Fruit fly (Drosophila melanogaster) whole organism, prepupa: ENCODE data around the gene Calr.

ENCODE experiments used
- Blimp-1 ChIP-seq: fragments of 200-800 bp; sonication (Bioruptor generic); optimal IDR thresholded peaks from 3 replicates; lab custom pipeline; 2017; ENCODE audit warnings: missing biosample characterization, missing genetic modification characterization, mild to moderate bottlenecking, moderate library complexity, missing genetic modification reagents
- CG10631 ChIP-seq: fragments of 200-800 bp; sonication (Bioruptor generic); optimal IDR thresholded peaks from 2 replicates; lab custom pipeline; 2016; ENCODE audit warnings: missing biosample characterization, missing genetic modification characterization
- CG10669 ChIP-seq: fragments of 200-800 bp; sonication (Bioruptor generic); optimal IDR thresholded peaks from 3 replicates; lab custom pipeline; 2018; ENCODE audit warnings: missing biosample characterization, mild to moderate bottlenecking, missing genetic modification characterization, moderate library complexity
- CG11294 ChIP-seq: fragments of 200-800 bp; sonication (Bioruptor generic); IDR thresholded peaks from 2 replicates; pipeline ENCODE4 v1.3.6; 2022; ENCODE audit warnings: missing biosample characterization, missing genetic modification characterization
- CG11762 ChIP-seq: fragments of 200-800 bp; sonication (Bioruptor generic); optimal IDR thresholded peaks from 3 replicates; lab custom pipeline; 2016; ENCODE audit warnings: missing biosample characterization, missing genetic modification characterization; ENCODE audit not compliant: insufficient read depth
- CG11902 ChIP-seq: fragments of 200-800 bp; sonication (Bioruptor generic); optimal IDR thresholded peaks from 3 replicates; lab custom pipeline; 2016; ENCODE audit warnings: missing biosample characterization, missing genetic modification characterization
- CG15336 ChIP-seq: fragments of 200-800 bp; sonication (Bioruptor generic); IDR thresholded peaks from 2 replicates; pipeline ENCODE4 v1.3.6; 2022; ENCODE audit warnings: missing biosample characterization, missing genetic modification characterization
- CG16779 ChIP-seq: fragments of 200-800 bp; sonication (Bioruptor generic); optimal IDR thresholded peaks from 3 replicates; lab custom pipeline; 2017; ENCODE audit warnings: missing biosample characterization, mild to moderate bottlenecking, missing genetic modification characterization
- CG3032 ChIP-seq: fragments of 200-800 bp; optimal IDR thresholded peaks from 2 replicates; lab custom pipeline; 2019; ENCODE audit warnings: missing biosample characterization, mild to moderate bottlenecking, missing genetic modification characterization, moderate library complexity
- CG31627 ChIP-seq: fragments of 200-800 bp; sonication (Bioruptor generic); optimal IDR thresholded peaks from 3 replicates; lab custom pipeline; 2016; ENCODE audit warnings: missing biosample characterization, missing genetic modification characterization
- CG32006 ChIP-seq: fragments of 200-800 bp; sonication (Bioruptor generic); optimal IDR thresholded peaks from 3 replicates; lab custom pipeline; 2017; ENCODE audit warnings: missing biosample characterization, mild to moderate bottlenecking, missing genetic modification characterization
- CG3919 ChIP-seq: fragments of 200-800 bp; sonication (Bioruptor generic); optimal IDR thresholded peaks from 3 replicates; lab custom pipeline; 2016; ENCODE audit warnings: missing biosample characterization, missing genetic modification characterization
- CG4318 ChIP-seq: fragments of 200-800 bp; sonication (Bioruptor generic); optimal IDR thresholded peaks from 3 replicates; lab custom pipeline; 2017; ENCODE audit warnings: missing biosample characterization, mild to moderate bottlenecking, missing genetic modification characterization
- CG6276 ChIP-seq: fragments of 200-800 bp; sonication (Bioruptor generic); optimal IDR thresholded peaks from 2 replicates; lab custom pipeline; 2017; ENCODE audit warnings: missing biosample characterization, mild to moderate bottlenecking, missing genetic modification characterization
- CG6792 ChIP-seq: fragments of 200-800 bp; sonication (Bioruptor generic); optimal IDR thresholded peaks from 3 replicates; lab custom pipeline; 2016; ENCODE audit warnings: missing biosample characterization, missing genetic modification characterization
- CG6808 ChIP-seq: fragments of 200-800 bp; sonication (Bioruptor generic); optimal IDR thresholded peaks from 3 replicates; lab custom pipeline; 2017; ENCODE audit warnings: missing biosample characterization, missing genetic modification characterization, mild to moderate bottlenecking, moderate library complexity, missing genetic modification reagents
- CG6854 ChIP-seq: fragments of 200-800 bp; sonication (Bioruptor generic); optimal IDR thresholded peaks from 2 replicates; lab custom pipeline; 2017; ENCODE audit warnings: missing biosample characterization, mild to moderate bottlenecking, missing genetic modification characterization
- CG7368 ChIP-seq: fragments of 200-800 bp; sonication (Bioruptor generic); optimal IDR thresholded peaks from 3 replicates; lab custom pipeline; 2016; ENCODE audit warnings: missing biosample characterization, missing genetic modification characterization
- CG8119 ChIP-seq: fragments of 200-800 bp; sonication (Bioruptor generic); IDR thresholded peaks from 3 replicates; pipeline ENCODE4 v1.3.6; 2022; ENCODE audit warnings: missing biosample characterization, missing genetic modification characterization
- CG8319 ChIP-seq: fragments of 200-800 bp; sonication (Bioruptor generic); optimal IDR thresholded peaks from 3 replicates; lab custom pipeline; 2016; ENCODE audit warnings: missing biosample characterization, missing genetic modification characterization
- CG8632 ChIP-seq: fragments of 200-800 bp; sonication (Bioruptor generic); optimal IDR thresholded peaks from 3 replicates; lab custom pipeline; 2016; ENCODE audit warnings: missing biosample characterization, missing genetic modification characterization
- CG9139 ChIP-seq: fragments of 200-800 bp; sonication (Bioruptor generic); optimal IDR thresholded peaks from 3 replicates; lab custom pipeline; 2017; ENCODE audit warnings: missing biosample characterization, mild to moderate bottlenecking, missing genetic modification characterization
- Eip75B ChIP-seq: fragments of 200-800 bp; sonication (Bioruptor generic); optimal IDR thresholded peaks from 3 replicates; lab custom pipeline; 2016; ENCODE audit warnings: missing biosample characterization, missing genetic modification characterization
- Eip78C ChIP-seq: fragments of 200-800 bp; sonication (Bioruptor generic); peaks from one replicate; lab custom pipeline; 2016; ENCODE audit warnings: missing biosample characterization, missing genetic modification characterization
- Eip93F ChIP-seq: fragments of 200-800 bp; sonication (Bioruptor generic); optimal IDR thresholded peaks from 2 replicates; lab custom pipeline; 2016; ENCODE audit warnings: missing biosample characterization, mild to moderate bottlenecking, missing genetic modification characterization
- Ets21C ChIP-seq: fragments of 200-800 bp; sonication (Bioruptor generic); optimal IDR thresholded peaks from 3 replicates; lab custom pipeline; 2016; ENCODE audit warnings: missing biosample characterization, missing genetic modification characterization
- Ets96B ChIP-seq: fragments of 200-800 bp; optimal IDR thresholded peaks from 2 replicates; lab custom pipeline; 2019; ENCODE audit warnings: missing biosample characterization, mild to moderate bottlenecking, missing genetic modification characterization, moderate library complexity
- Gug ChIP-seq: fragments of 200-800 bp; sonication (Bioruptor generic); IDR thresholded peaks from 2 replicates; pipeline ENCODE4 v1.3.6; 2022; ENCODE audit warnings: missing biosample characterization, missing genetic modification characterization
- Hr38 ChIP-seq: sonication (Bioruptor generic); optimal IDR thresholded peaks from 2 replicates; lab custom pipeline; 2016; ENCODE audit warnings: missing biosample characterization, missing genetic modification characterization
- Hr39 ChIP-seq: fragments of 200-800 bp; sonication (Bioruptor generic); optimal IDR thresholded peaks from 2 replicates; lab custom pipeline; 2016; ENCODE audit warnings: missing biosample characterization, missing genetic modification characterization
- Lpt ChIP-seq: fragments of 200-800 bp; sonication (Bioruptor generic); optimal IDR thresholded peaks from 3 replicates; lab custom pipeline; 2016; ENCODE audit warnings: missing biosample characterization, missing genetic modification characterization
- Met ChIP-seq: fragments of 200-800 bp; sonication (Bioruptor generic); optimal IDR thresholded peaks from 3 replicates; lab custom pipeline; 2016; ENCODE audit warnings: missing biosample characterization, missing genetic modification characterization
- OdsH ChIP-seq: fragments of 200-800 bp; sonication (Bioruptor generic); optimal IDR thresholded peaks from 3 replicates; lab custom pipeline; 2016; ENCODE audit warnings: missing biosample characterization, missing genetic modification characterization
- Smox ChIP-seq: fragments of 200-800 bp; sonication (Bioruptor generic); optimal IDR thresholded peaks from 3 replicates; lab custom pipeline; 2016; ENCODE audit warnings: missing biosample characterization, missing genetic modification characterization
- Sox102F ChIP-seq: fragments of 200-800 bp; sonication (Bioruptor generic); optimal IDR thresholded peaks from 2 replicates; lab custom pipeline; 2016; ENCODE audit warnings: missing biosample characterization, mild to moderate bottlenecking, missing genetic modification characterization
- acj6 ChIP-seq: fragments of 200-800 bp; sonication (Bioruptor generic); optimal IDR thresholded peaks from 3 replicates; lab custom pipeline; 2016; ENCODE audit warnings: missing biosample characterization, missing genetic modification characterization
- cyc ChIP-seq: fragments of 200-800 bp; sonication (Bioruptor generic); optimal IDR thresholded peaks from 3 replicates; lab custom pipeline; 2016; ENCODE audit warnings: missing biosample characterization, missing genetic modification characterization
- dac ChIP-seq: fragments of 200-800 bp; sonication (Bioruptor generic); optimal IDR thresholded peaks from 2 replicates; lab custom pipeline; 2017; ENCODE audit warnings: missing biosample characterization, mild to moderate bottlenecking, missing genetic modification characterization
- dsx ChIP-seq: fragments of 200-800 bp; optimal IDR thresholded peaks from 3 replicates; lab custom pipeline; 2019; ENCODE audit warnings: missing biosample characterization, mild to moderate bottlenecking, missing genetic modification characterization, moderate library complexity; ENCODE audit not compliant: poor library complexity, severe bottlenecking
- fd59A ChIP-seq: fragments of 200-800 bp; sonication (Bioruptor generic); optimal IDR thresholded peaks from 2 replicates; lab custom pipeline; 2017; ENCODE audit warnings: missing biosample characterization, mild to moderate bottlenecking, missing genetic modification characterization, missing genetic modification reagents
- fd85E ChIP-seq: fragments of 200-800 bp; sonication (Bioruptor generic); optimal IDR thresholded peaks from 3 replicates; lab custom pipeline; 2016; ENCODE audit warnings: missing biosample characterization, missing genetic modification characterization
- pdm3 ChIP-seq: fragments of 200-800 bp; sonication (Bioruptor generic); optimal IDR thresholded peaks from 3 replicates; lab custom pipeline; 2016; ENCODE audit warnings: missing biosample characterization, missing genetic modification characterization
- spab ChIP-seq: fragments of 200-800 bp; sonication (Bioruptor generic); optimal IDR thresholded peaks from 2 replicates; lab custom pipeline; 2017; ENCODE audit warnings: missing biosample characterization, mild to moderate bottlenecking, missing genetic modification characterization, missing genetic modification reagents
- ss ChIP-seq, 2 experiments: fragments of 200-800 bp; sonication (Bioruptor generic); optimal IDR thresholded peaks; 2 replicates in 1 of 2; 3 replicates in 1 of 2; lab custom pipeline; 2017 to 2018; ENCODE audit warnings: mild to moderate bottlenecking in 2 of 2, missing biosample characterization in 2 of 2, missing genetic modification characterization in 2 of 2, moderate library complexity in 1 of 2
- svp ChIP-seq: fragments of 200-800 bp; sonication (Bioruptor generic); peaks from one replicate; lab custom pipeline; 2016; ENCODE audit warnings: missing biosample characterization, missing genetic modification characterization
- topi ChIP-seq: fragments of 200-800 bp; sonication (Bioruptor generic); optimal IDR thresholded peaks from 3 replicates; lab custom pipeline; 2016; ENCODE audit warnings: missing biosample characterization, missing genetic modification characterization
- vri ChIP-seq: fragments of 200-800 bp; sonication (Bioruptor generic); optimal IDR thresholded peaks from 3 replicates; lab custom pipeline; 2016; ENCODE audit warnings: missing biosample characterization, mild to moderate bottlenecking, missing genetic modification characterization

Gene Calr

dm6 chr3R:9594251-9594581 is 36.4 kb downstream of the Calr start (continued):
- TF ChIP-seq acj6 (GFP tag; lab: Kevin White, UChicago), result peak; percentile 47
- TF ChIP-seq CG3919 (GFP tag; lab: Kevin White, UChicago), result no peak
- TF ChIP-seq CG11294 (GFP tag; lab: Robert Waterston, UW), result no peak; the same call in 1 of the 2 replicates
- no peak for TF ChIP-seq CG9139
- no peak for TF ChIP-seq Sox102F (GFP tag; lab: Kevin White, UChicago)
- TF ChIP-seq svp (GFP tag; lab: Kevin White, UChicago), result no peak
- TF ChIP-seq CG8632 (GFP tag; lab: Kevin White, UChicago), result peak; percentile 34
- no peak for TF ChIP-seq CG7368 (GFP tag; lab: Kevin White, UChicago)
- TF ChIP-seq CG6854 (GFP tag; lab: Kevin White, UChicago), result no peak
- TF ChIP-seq Gug (GFP tag; lab: Robert Waterston, UW), result no peak
- peak; percentile 61 for TF ChIP-seq spab (GFP tag; lab: Kevin White, UChicago)
- TF ChIP-seq pdm3 (GFP tag; lab: Kevin White, UChicago), result no peak
- no peak for TF ChIP-seq dsx (GFP tag; lab: Kevin White, UChicago)
- no peak for TF ChIP-seq Smox (GFP tag; lab: Kevin White, UChicago)
- TF ChIP-seq fd59A (GFP tag; lab: Kevin White, UChicago), result peak; percentile 58
- no peak for TF ChIP-seq CG16779
- no peak for TF ChIP-seq Hr39 (GFP tag; lab: Kevin White, UChicago)
- TF ChIP-seq CG4318 (GFP tag; lab: Kevin White, UChicago), result no peak
- TF ChIP-seq Eip78C (GFP tag; lab: Kevin White, UChicago), result peak; percentile 37
- no peak for TF ChIP-seq fd85E
- TF ChIP-seq CG6276 (GFP tag; lab: Kevin White, UChicago), result peak; percentile 58
- peak; percentile 65 for TF ChIP-seq CG6808 (GFP tag; lab: Kevin White, UChicago)
- TF ChIP-seq CG3032, result peak; percentile 12
- peak; percentile 10 for TF ChIP-seq Eip75B (GFP tag; lab: Kevin White, UChicago)
- no peak for TF ChIP-seq Blimp-1 (GFP tag; lab: Kevin White, UChicago)
- peak; percentile 23 for TF ChIP-seq Ets96B (tag; lab: Kevin White, UChicago)
- no peak for TF ChIP-seq CG31627 (GFP tag; lab: Kevin White, UChicago)
- no peak for TF ChIP-seq dac
- no peak for TF ChIP-seq Met (GFP tag; lab: Kevin White, UChicago)
- no peak for TF ChIP-seq Ets21C (GFP tag; lab: Kevin White, UChicago)

DNA sequence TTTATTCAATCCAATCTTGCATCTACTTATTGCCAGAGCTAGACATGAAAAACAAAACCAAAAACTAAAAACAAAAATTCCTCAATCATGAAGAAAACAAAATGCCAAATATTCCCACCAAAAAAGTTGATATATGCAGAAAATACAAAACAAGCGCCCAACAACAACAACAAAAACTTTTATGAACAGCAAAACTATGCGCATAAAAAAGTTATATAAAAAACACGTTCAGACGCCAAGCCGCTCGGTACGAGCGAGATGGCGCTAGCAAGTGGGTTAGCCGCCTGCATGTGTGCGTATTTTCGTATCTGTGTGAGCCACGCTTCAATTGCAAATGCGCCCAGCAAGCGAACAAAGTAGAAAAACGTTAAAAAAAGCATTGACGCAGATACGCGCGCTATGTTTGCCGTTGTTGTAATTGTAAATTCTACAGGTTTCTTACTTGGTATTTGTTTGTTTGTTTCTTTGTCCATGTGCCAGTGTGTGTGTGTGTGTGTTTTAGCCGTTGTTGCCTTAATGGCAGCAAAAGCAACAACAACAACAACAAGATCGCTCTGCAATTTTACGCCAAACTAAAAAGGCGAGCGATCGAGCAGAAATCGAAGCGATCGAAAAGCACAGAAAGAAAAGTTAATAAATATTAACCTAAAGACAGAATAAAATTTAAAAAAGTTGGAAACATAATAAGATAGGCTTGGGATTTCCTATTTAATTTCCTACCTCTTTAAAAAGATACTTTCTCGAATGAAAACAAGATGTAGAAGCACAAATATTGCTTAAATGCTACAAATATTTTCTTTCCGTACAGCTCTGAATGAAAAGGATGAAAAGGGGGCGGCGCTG is 37.0 kb downstream of the Calr start:
- TF ChIP-seq CG7368 (GFP tag; lab: Kevin White, UChicago), result peak; percentile 57
- TF ChIP-seq CG3919 (GFP tag; lab: Kevin White, UChicago), result peak; percentile 78
- peak; percentile 80 for TF ChIP-seq CG10631
- TF ChIP-seq CG11294 (GFP tag; lab: Robert Waterston, UW), result peak; percentile 38; the same call in 1 of the 2 replicates
- no peak for TF ChIP-seq CG6854 (GFP tag; lab: Kevin White, UChicago)
- peak; percentile 48 to 69 for TF ChIP-seq ss (GFP tag; optimal IDR thresholded peaks at IDR 0.05; lab: Kevin White, UChicago)
- no peak for TF ChIP-seq cyc (GFP tag; lab: Kevin White, UChicago)
- no peak for TF ChIP-seq CG11902 (GFP tag; lab: Kevin White, UChicago)
- peak; percentile 66 for TF ChIP-seq pdm3 (GFP tag; lab: Kevin White, UChicago)
- TF ChIP-seq Lpt (GFP tag; lab: Kevin White, UChicago), result peak; percentile 60
- TF ChIP-seq dsx (GFP tag; lab: Kevin White, UChicago), result peak; percentile 82
- no peak for TF ChIP-seq Sox102F (GFP tag; lab: Kevin White, UChicago)
- TF ChIP-seq CG6792 (GFP tag; lab: Kevin White, UChicago), result peak; percentile 48
- peak; percentile 90 for TF ChIP-seq CG15336
- TF ChIP-seq Eip93F (GFP tag; lab: Kevin White, UChicago), result no peak
- TF ChIP-seq OdsH (GFP tag; lab: Kevin White, UChicago), result peak; percentile 72
- peak; percentile 68 for TF ChIP-seq Eip75B (GFP tag; lab: Kevin White, UChicago)
- TF ChIP-seq fd59A (GFP tag; lab: Kevin White, UChicago), result peak; percentile 65
- TF ChIP-seq CG9139, result peak; percentile 29
- peak; percentile 4 for TF ChIP-seq topi (GFP tag; lab: Kevin White, UChicago)
- TF ChIP-seq CG8119 (GFP tag; lab: Robert Waterston, UW), result peak; percentile 85
- peak; percentile 11 for TF ChIP-seq CG8319 (GFP tag; lab: Kevin White, UChicago)
- TF ChIP-seq CG10669 (GFP tag; lab: Kevin White, UChicago), result peak; percentile 79
- no peak for TF ChIP-seq vri (GFP tag; lab: Kevin White, UChicago)
- TF ChIP-seq Hr38 (GFP tag; lab: Kevin White, UChicago), result no peak
- no peak for TF ChIP-seq Hr39 (GFP tag; lab: Kevin White, UChicago)
- peak; percentile 79 for TF ChIP-seq CG32006
- TF ChIP-seq Smox (GFP tag; lab: Kevin White, UChicago), result no peak
- peak; percentile 95 for TF ChIP-seq Eip78C (GFP tag; lab: Kevin White, UChicago)
- peak; percentile 42 for TF ChIP-seq CG11762 (GFP tag; lab: Kevin White, UChicago)
